Worm (Caenorhabditis elegans) whole organism, L4 larva: ENCODE measurements around the gene ZC239.14.

Experiments used
- F10B5.3 ChIP-seq: sonication (generic microtip); optimal IDR thresholded peaks from 2 replicates; lab custom pipeline; 2016; ENCODE audit warnings: mild to moderate bottlenecking, missing genetic modification characterization, missing compliant biosample characterization
- F26F4.8 ChIP-seq: fragments of 200-800 bp; sonication (Bioruptor generic); conservative IDR thresholded peaks from 2 replicates; pipeline ENCODE4 v1.3.6; 2022; ENCODE audit warnings: missing genetic modification characterization, missing compliant biosample characterization
- R02D3.7 ChIP-seq: fragments of 150-350 bp; sonication (generic microtip); optimal IDR thresholded peaks from 3 replicates; lab custom pipeline; 2014; ENCODE audit warnings: missing biosample characterization, missing genetic modification characterization
- T26A8.4 ChIP-seq: fragments of 200-800 bp; sonication (Bioruptor generic); IDR thresholded peaks from 2 replicates; pipeline ENCODE4 v1.3.6; 2022; ENCODE audit warnings: missing genetic modification characterization, missing compliant biosample characterization
- Y105C5A.15 ChIP-seq: fragments of 200-800 bp; sonication (Bioruptor generic); IDR thresholded peaks from 2 replicates; pipeline ENCODE4 v1.3.6; 2022; ENCODE audit warnings: missing genetic modification characterization, missing compliant biosample characterization
- Y75B8A.6 ChIP-seq: fragments of 200-800 bp; sonication (Bioruptor generic); IDR thresholded peaks from 2 replicates; pipeline ENCODE4 v1.3.6; 2022; ENCODE audit warnings: missing genetic modification reagents, missing genetic modification characterization, missing compliant biosample characterization
- ZK337.2 ChIP-seq: fragments of 200-800 bp; sonication (Bioruptor generic); IDR thresholded peaks from 2 replicates; pipeline ENCODE4 v1.3.6; 2022; ENCODE audit warnings: missing genetic modification reagents, missing genetic modification characterization, missing compliant biosample characterization
- ZK546.5 ChIP-seq, 2 experiments: sonication (generic microtip); optimal IDR thresholded peaks; 2 replicates each; lab custom pipeline; 2017; ENCODE audit warnings: missing biosample characterization in 2 of 2, missing genetic modification characterization in 2 of 2
- aha-1 ChIP-seq: fragments of 150-350 bp; peaks from one replicate; lab custom pipeline; 2014; ENCODE audit warnings: missing biosample characterization, missing genetic modification characterization
- aly-2 ChIP-seq: sonication (generic microtip); optimal IDR thresholded peaks from 2 replicates; lab custom pipeline; 2018; ENCODE audit warnings: missing biosample characterization, missing genetic modification characterization
- ama-1 ChIP-seq: fragments of 150-350 bp; optimal IDR thresholded peaks from 2 replicates; lab custom pipeline; 2014; ENCODE audit warnings: inconsistent platforms, mixed read lengths
- arid-1 ChIP-seq: fragments of 200-800 bp; sonication (Bioruptor generic); conservative IDR thresholded peaks from 2 replicates; pipeline ENCODE4 v1.3.6; 2022; ENCODE audit warnings: missing genetic modification reagents, missing genetic modification characterization, missing compliant biosample characterization
- attf-4 ChIP-seq: sonication (generic microtip); optimal IDR thresholded peaks from 3 replicates; lab custom pipeline; 2017; ENCODE audit warnings: missing biosample characterization, missing genetic modification characterization
- ceh-28 ChIP-seq: fragments of 150-350 bp; optimal IDR thresholded peaks from 2 replicates; lab custom pipeline; 2014; ENCODE audit warnings: missing biosample characterization, missing genetic modification reagents, missing genetic modification characterization
- ceh-32 ChIP-seq: sonication (generic microtip); optimal IDR thresholded peaks from 2 replicates; lab custom pipeline; 2016; ENCODE audit warnings: mild to moderate bottlenecking, missing genetic modification characterization, missing compliant biosample characterization; ENCODE audit not compliant: poor library complexity
- ceh-44 ChIP-seq: fragments of 200-800 bp; sonication (Bioruptor generic); IDR thresholded peaks from 2 replicates; pipeline ENCODE4 v1.3.6; 2022; ENCODE audit warnings: missing genetic modification reagents, missing genetic modification characterization, missing compliant biosample characterization
- cey-2 ChIP-seq: sonication (generic microtip); optimal IDR thresholded peaks from 3 replicates; lab custom pipeline; 2017; ENCODE audit warnings: missing genetic modification characterization, mild to moderate bottlenecking, missing compliant biosample characterization, antibody characterized with exemption, borderline replicate concordance; ENCODE audit not compliant: insufficient read depth
- daf-12 ChIP-seq: fragments of 150-350 bp; optimal IDR thresholded peaks from 2 replicates; lab custom pipeline; 2014; ENCODE audit warnings: missing biosample characterization, missing genetic modification reagents, missing genetic modification characterization
- daf-8 ChIP-seq: fragments of 200-800 bp; sonication (Bioruptor generic); IDR thresholded peaks from 2 replicates; pipeline ENCODE4 v1.3.6; 2022; ENCODE audit warnings: missing genetic modification characterization, missing compliant biosample characterization
- egl-43 ChIP-seq: fragments of 200-800 bp; sonication (Bioruptor generic); IDR thresholded peaks from 2 replicates; pipeline ENCODE4 v1.3.6; 2022; ENCODE audit warnings: missing genetic modification reagents, missing genetic modification characterization, missing compliant biosample characterization
- fos-1 ChIP-seq: fragments of 150-350 bp; optimal IDR thresholded peaks from 2 replicates; lab custom pipeline; 2014; ENCODE audit warnings: missing biosample characterization, missing genetic modification characterization
- hlh-30 ChIP-seq: sonication (generic microtip); optimal IDR thresholded peaks from 2 replicates; lab custom pipeline; 2017; ENCODE audit warnings: antibody characterized with exemption, mild to moderate bottlenecking, missing genetic modification characterization, missing compliant biosample characterization; ENCODE audit not compliant: insufficient read depth
- hmg-1.1 ChIP-seq: fragments of 200-800 bp; sonication (Bioruptor generic); IDR thresholded peaks from 2 replicates; pipeline ENCODE4 v1.3.6; 2022; ENCODE audit warnings: missing genetic modification reagents, missing genetic modification characterization, missing compliant biosample characterization
- jun-1 ChIP-seq: fragments of 150-350 bp; optimal IDR thresholded peaks from 2 replicates; lab custom pipeline; 2014; ENCODE audit warnings: missing biosample characterization, missing genetic modification reagents, missing genetic modification characterization
- lim-7 ChIP-seq: fragments of 200-800 bp; sonication (Bioruptor generic); IDR thresholded peaks from 2 replicates; pipeline ENCODE4 v1.3.6; 2022; ENCODE audit warnings: missing genetic modification characterization, missing compliant biosample characterization
- lin-13 ChIP-seq: fragments of 150-350 bp; optimal IDR thresholded peaks from 2 replicates; lab custom pipeline; 2014; ENCODE audit warnings: missing biosample characterization, missing genetic modification reagents, missing genetic modification characterization
- lin-15B ChIP-seq: fragments of 150-350 bp; sonication (generic microtip); optimal IDR thresholded peaks from 3 replicates; lab custom pipeline; 2014; ENCODE audit warnings: missing biosample characterization, missing genetic modification characterization
- lin-29 ChIP-seq: fragments of 200-800 bp; sonication (Bioruptor generic); IDR thresholded peaks from 2 replicates; pipeline ENCODE4 v1.3.6; 2022; ENCODE audit warnings: missing genetic modification reagents, missing genetic modification characterization, missing compliant biosample characterization
- lin-39 ChIP-seq: fragments of 150-350 bp; optimal IDR thresholded peaks from 2 replicates; lab custom pipeline; 2014; ENCODE audit warnings: missing biosample characterization, missing genetic modification reagents, missing genetic modification characterization
- lir-3 ChIP-seq: sonication (generic microtip); optimal IDR thresholded peaks from 2 replicates; lab custom pipeline; 2016; ENCODE audit warnings: mild to moderate bottlenecking, missing genetic modification characterization, missing compliant biosample characterization
- lsy-2 ChIP-seq, 2 experiments: fragments of 150-350 bp in 1 of 2; sonication (generic microtip) in 1 of 2; optimal IDR thresholded peaks; 2 replicates each; lab custom pipeline; 2014 to 2017; ENCODE audit warnings: missing biosample characterization in 2 of 2, missing genetic modification characterization in 2 of 2
- madf-9 ChIP-seq: fragments of 200-800 bp; sonication (Bioruptor generic); conservative IDR thresholded peaks from 2 replicates; pipeline ENCODE4 v1.3.6; 2022; ENCODE audit warnings: missing genetic modification reagents, missing genetic modification characterization, missing compliant biosample characterization
- mdl-1 ChIP-seq, 2 experiments: fragments of 150-350 bp in 1 of 2; sonication (generic microtip) in 1 of 2; optimal IDR thresholded peaks; 2 replicates each; lab custom pipeline; 2014 to 2017; ENCODE audit warnings: missing biosample characterization in 2 of 2, missing genetic modification characterization in 2 of 2
- mep-1 ChIP-seq: fragments of 150-350 bp; sonication (generic microtip); optimal IDR thresholded peaks from 3 replicates; lab custom pipeline; 2014; ENCODE audit warnings: missing biosample characterization, missing genetic modification characterization
- nhr-10 ChIP-seq: fragments of 150-350 bp; optimal IDR thresholded peaks from 2 replicates; lab custom pipeline; 2014; ENCODE audit warnings: missing biosample characterization, missing genetic modification characterization
- nhr-102 ChIP-seq: sonication (generic microtip); optimal IDR thresholded peaks from 2 replicates; lab custom pipeline; 2016; ENCODE audit warnings: mild to moderate bottlenecking, missing genetic modification characterization, moderate library complexity, missing compliant biosample characterization
- nhr-11 ChIP-seq: fragments of 150-350 bp; optimal IDR thresholded peaks from 2 replicates; lab custom pipeline; 2014; ENCODE audit warnings: missing biosample characterization, missing genetic modification characterization
- nhr-28 ChIP-seq: fragments of 150-350 bp; optimal IDR thresholded peaks from 2 replicates; lab custom pipeline; 2014; ENCODE audit warnings: missing biosample characterization, missing genetic modification characterization
- nhr-48 ChIP-seq: sonication (generic microtip); optimal IDR thresholded peaks from 2 replicates; lab custom pipeline; 2016; ENCODE audit warnings: mild to moderate bottlenecking, missing genetic modification characterization, missing compliant biosample characterization
- nhr-77 ChIP-seq: fragments of 150-350 bp; optimal IDR thresholded peaks from 2 replicates; lab custom pipeline; 2014; ENCODE audit warnings: missing biosample characterization, missing genetic modification characterization
- php-3 ChIP-seq: fragments of 200-800 bp; sonication (Bioruptor generic); IDR thresholded peaks from 2 replicates; pipeline ENCODE4 v1.3.6; 2022; ENCODE audit warnings: missing genetic modification reagents, missing genetic modification characterization, missing compliant biosample characterization
- rbr-2 ChIP-seq: sonication (generic microtip); optimal IDR thresholded peaks from 2 replicates; lab custom pipeline; 2016; ENCODE audit warnings: missing genotype, missing genetic modification characterization, missing compliant biosample characterization
- sdz-12 ChIP-seq: fragments of 200-800 bp; sonication (Bioruptor generic); optimal IDR thresholded peaks from 2 replicates; lab custom pipeline; 2018; ENCODE audit warnings: mild to moderate bottlenecking, missing genetic modification characterization, missing compliant biosample characterization
- set-16 ChIP-seq: fragments of 200-800 bp; sonication (Bioruptor generic); IDR thresholded peaks from 2 replicates; pipeline ENCODE4 v1.3.6; 2022; ENCODE audit warnings: missing genetic modification reagents, missing genetic modification characterization, missing compliant biosample characterization
- snpc-1.2 ChIP-seq: fragments of 200-800 bp; sonication (Bioruptor generic); IDR thresholded peaks from 2 replicates; pipeline ENCODE4 v1.3.6; 2022; ENCODE audit warnings: missing genetic modification reagents, missing genetic modification characterization, missing compliant biosample characterization
- tag-97 ChIP-seq: fragments of 200-800 bp; sonication (Bioruptor generic); IDR thresholded peaks from 2 replicates; pipeline ENCODE4 v1.3.6; 2022; ENCODE audit warnings: missing genetic modification characterization, missing compliant biosample characterization
- unc-62 ChIP-seq, 3 experiments: fragments of 150-350 bp in 1 of 3; sonication (generic microtip); optimal IDR thresholded peaks in 2 of 3; peaks in 1 of 3; 1 replicate in 1 of 3; 2 replicates in 2 of 3; lab custom pipeline; 2014 to 2017; ENCODE audit warnings: missing biosample characterization in 3 of 3, missing genetic modification characterization in 3 of 3, missing genetic modification reagents in 3 of 3, missing genotype in 1 of 3
- vab-7 ChIP-seq: fragments of 200-800 bp; sonication (Bioruptor generic); IDR thresholded peaks from 2 replicates; pipeline ENCODE4 v1.3.6; 2022; ENCODE audit warnings: missing genetic modification reagents, missing genetic modification characterization, missing compliant biosample characterization
- zfp-3 ChIP-seq: fragments of 200-800 bp; sonication (Bioruptor generic); conservative IDR thresholded peaks from 2 replicates; pipeline ENCODE4 v1.3.6; 2022; ENCODE audit warnings: missing genetic modification reagents, missing genetic modification characterization, missing compliant biosample characterization
- zip-11 ChIP-seq: fragments of 200-800 bp; sonication (Bioruptor generic); IDR thresholded peaks from 2 replicates; pipeline ENCODE4 v1.3.6; 2022; ENCODE audit warnings: missing genetic modification characterization, missing compliant biosample characterization
- zip-2 ChIP-seq: fragments of 150-350 bp; optimal IDR thresholded peaks from 2 replicates; lab custom pipeline; 2014; ENCODE audit warnings: missing biosample characterization, missing genetic modification characterization
- ztf-11 ChIP-seq: fragments of 150-350 bp; optimal IDR thresholded peaks from 2 replicates; lab custom pipeline; 2014; ENCODE audit warnings: missing biosample characterization, missing genetic modification characterization
- ztf-7 ChIP-seq: fragments of 150-350 bp; optimal IDR thresholded peaks from 2 replicates; lab custom pipeline; 2014; ENCODE audit warnings: missing biosample characterization, missing genetic modification characterization

ZC239.14 gene

ce11 chrII:3245836-3246235, 24.0 kb upstream of the ZC239.14 start, which contains the start of gene C17F4.7 (continued):
- TF ChIP-seq F10B5.3 (tag; lab: Kevin White, UChicago) (no peak), ZK546.5 (tag; optimal IDR thresholded peaks at IDR 0.05; lab: Kevin White, UChicago) (no peak), ZK337.2 (no peak), lir-3 (tag; lab: Kevin White, UChicago) (no peak), hmg-1.1 (GFP tag; lab: Robert Waterston, UW) (no peak), nhr-77 (tag; lab: Kevin White, UChicago) (peak; percentile 65), attf-4 (tag; lab: Kevin White, UChicago) (no peak), nhr-102 (peak; percentile 41), zip-2 (tag; lab: Kevin White, UChicago) (no peak), ceh-28 (tag; lab: Kevin White, UChicago) (no peak), ceh-32 (no peak), nhr-48 (tag; lab: Kevin White, UChicago) (peak; percentile 37), egl-43 (GFP tag; lab: Robert Waterston, UW) (no peak), daf-8 (GFP tag; lab: Robert Waterston, UW) (no peak), set-16 (GFP tag; lab: Robert Waterston, UW) (no peak), lsy-2 (tag; optimal IDR thresholded peaks at IDR 0.05; lab: Kevin White, UChicago) (no peak), ztf-7 (no peak), zfp-3 (GFP tag; lab: Robert Waterston, UW) (no peak), sdz-12 (GFP tag; lab: Kevin White, UChicago) (no peak), lin-13 (no peak), lin-29 (GFP tag; lab: Robert Waterston, UW) (no peak), lin-39 (no peak), jun-1 (tag; lab: Kevin White, UChicago) (peak; percentile 12), ztf-11 (tag; lab: Kevin White, UChicago) (no peak), nhr-28 (peak; percentile 95), ceh-44 (GFP tag; lab: Robert Waterston, UW) (no peak), madf-9 (GFP tag; lab: Robert Waterston, UW) (no peak), fos-1 (no peak), aha-1 (tag; lab: Kevin White, UChicago) (peak; percentile 62), rbr-2 (tag; lab: Kevin White, UChicago) (no peak), lim-7 (GFP tag; lab: Robert Waterston, UW) (no peak), vab-7 (GFP tag; lab: Robert Waterston, UW) (no peak), Y105C5A.15 (no peak), lin-15B (tag; lab: Kevin White, UChicago) (no peak), cey-2 (tag; lab: Kevin White, UChicago) (no peak), mdl-1 (tag; optimal IDR thresholded peaks at IDR 0.05; lab: Kevin White, UChicago) (no peak), nhr-11 (tag; lab: Kevin White, UChicago) (no peak), php-3 (GFP tag; lab: Robert Waterston, UW) (peak; percentile 96), daf-12 (no peak), zip-11 (no peak), snpc-1.2 (GFP tag; lab: Robert Waterston, UW) (no peak), arid-1 (GFP tag; lab: Robert Waterston, UW) (no peak), F26F4.8 (no peak), mep-1 (tag; lab: Kevin White, UChicago) (no peak), nhr-10 (tag; lab: Kevin White, UChicago) (no peak), R02D3.7 (tag; lab: Kevin White, UChicago) (no peak), unc-62 (GFP tag; optimal IDR thresholded peaks at IDR 0.05 in 1 of 2; lab: Kevin White, UChicago) (peak in 1 of 2 experiments; percentile 80), unc-62 (tag; optimal IDR thresholded peaks at IDR 0.05; lab: Kevin White, UChicago) (no peak), tag-97 (no peak), hlh-30 (tag; lab: Kevin White, UChicago) (peak; percentile 2), ama-1 (lab: Kevin White, UChicago) (no peak), Y75B8A.6 (no peak), T26A8.4 (no peak), aly-2 (no peak)
